Worm (Caenorhabditis elegans): ENCODE results near the gene fbxa-81.

ce11 chrX:14503800-14504550 lies 37.9 kb downstream of the fbxa-81 start, which contains the start of gene M163.1:
- TF ChIP-seq nhr-76 (tag; optimal IDR thresholded peaks at IDR 0.05) (no peak), nhr-12 (tag; optimal IDR thresholded peaks at IDR 0.05) (no peak), hlh-1 (tag; optimal IDR thresholded peaks at IDR 0.05) (peak; percentile 66), lin-13 (tag; optimal IDR thresholded peaks at IDR 0.05) (no peak)
